Fruit fly (Drosophila melanogaster) S2 (cell line): ENCODE measurements around the gene CG3184.

ENCODE experiments used
- CG8478 ChIP-seq: fragments of >200 bp; optimal IDR thresholded peaks from 2 replicates; lab custom pipeline; 2018
- CTCF ChIP-seq, 2 experiments: fragments of >200 bp; optimal IDR thresholded peaks; 2 replicates each; lab custom pipeline; 2018

The CG3184 gene

DNA sequence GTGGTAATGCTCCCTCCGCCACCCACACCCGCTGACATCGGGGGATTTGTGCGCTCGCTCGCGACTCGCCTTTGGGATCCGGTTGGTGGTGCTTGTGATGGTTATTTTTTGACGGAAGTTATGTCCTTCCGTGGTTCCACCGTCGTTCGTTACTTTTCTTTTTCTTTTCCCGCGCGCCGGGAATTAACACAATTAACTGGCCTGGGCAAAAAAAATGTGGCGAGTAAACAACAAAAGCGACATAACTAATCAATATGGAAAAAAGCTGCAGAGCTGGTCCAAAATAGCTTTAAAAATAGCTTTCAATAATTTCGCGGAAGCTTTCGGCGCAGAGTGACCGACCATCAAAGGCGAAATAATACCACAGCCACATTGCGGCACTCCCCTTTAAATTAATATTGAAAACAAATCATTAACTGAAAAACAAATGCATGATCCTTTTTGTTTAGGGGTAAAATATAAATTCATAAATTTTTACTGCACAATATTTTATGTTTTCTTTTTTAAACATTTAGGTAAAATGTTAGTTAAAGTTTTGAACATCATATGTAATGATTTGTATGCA, 9.8 kb upstream of the CG3184 start, which contains the start of gene CG14440:
CG14440 (minus strand) TSS at position 320 of the 565 bp plus-strand sequence.
- TF ChIP-seq CTCF (optimal IDR thresholded peaks at IDR 0.05; lab: Kevin White, UChicago) (no peak), CG8478 (lab: Kevin White, UChicago) (no peak)

DNA sequence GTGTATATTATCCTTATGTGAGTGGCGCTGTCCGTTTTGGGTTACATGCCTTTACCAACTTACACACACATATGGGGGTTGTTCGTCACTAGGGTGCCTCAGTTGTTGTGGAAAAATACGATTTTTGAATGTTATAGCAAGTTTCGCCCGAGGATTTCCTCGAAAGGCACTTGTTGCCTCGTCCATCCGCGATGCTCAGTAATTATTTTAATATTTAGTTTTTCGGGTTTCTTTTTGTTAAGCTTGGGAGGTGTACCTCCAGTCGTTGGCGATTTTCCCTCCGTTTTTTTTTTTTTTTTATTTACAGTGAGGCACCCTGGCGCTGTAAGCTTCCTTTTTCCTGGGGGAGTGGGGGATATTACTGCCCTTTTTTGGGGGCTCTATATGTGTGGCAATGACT, 7.9 kb upstream of the CG3184 start:
- no peak for TF ChIP-seq CTCF (optimal IDR thresholded peaks at IDR 0.05; lab: Kevin White, UChicago)
- TF ChIP-seq CG8478 (lab: Kevin White, UChicago) = no peak

DNA sequence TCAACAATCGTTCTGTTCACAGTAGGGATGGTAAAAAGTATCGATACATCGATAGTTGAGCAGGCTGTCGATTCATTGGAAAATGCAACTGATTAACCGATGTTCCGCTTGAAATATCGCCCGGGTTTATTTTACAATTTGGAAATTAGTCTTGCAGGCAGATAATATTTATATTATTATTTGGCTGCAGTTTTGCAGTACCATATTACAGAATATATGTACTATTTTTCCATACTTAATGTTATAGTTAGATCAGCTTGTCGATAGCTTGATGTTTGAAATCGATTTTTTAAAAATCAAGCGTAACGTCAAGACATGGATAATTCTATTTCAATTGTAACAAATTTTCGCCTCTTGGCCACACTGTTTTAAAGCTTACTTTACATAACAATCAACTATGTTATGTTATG, 6.4 kb upstream of the CG3184 start, which contains the start of gene CG14442:
CG14442 (minus strand) TSS at position 29 of the 410 bp plus-strand sequence.
- TF ChIP-seq CG8478 (lab: Kevin White, UChicago) (no peak), CTCF (optimal IDR thresholded peaks at IDR 0.05; lab: Kevin White, UChicago) (no peak)

DNA sequence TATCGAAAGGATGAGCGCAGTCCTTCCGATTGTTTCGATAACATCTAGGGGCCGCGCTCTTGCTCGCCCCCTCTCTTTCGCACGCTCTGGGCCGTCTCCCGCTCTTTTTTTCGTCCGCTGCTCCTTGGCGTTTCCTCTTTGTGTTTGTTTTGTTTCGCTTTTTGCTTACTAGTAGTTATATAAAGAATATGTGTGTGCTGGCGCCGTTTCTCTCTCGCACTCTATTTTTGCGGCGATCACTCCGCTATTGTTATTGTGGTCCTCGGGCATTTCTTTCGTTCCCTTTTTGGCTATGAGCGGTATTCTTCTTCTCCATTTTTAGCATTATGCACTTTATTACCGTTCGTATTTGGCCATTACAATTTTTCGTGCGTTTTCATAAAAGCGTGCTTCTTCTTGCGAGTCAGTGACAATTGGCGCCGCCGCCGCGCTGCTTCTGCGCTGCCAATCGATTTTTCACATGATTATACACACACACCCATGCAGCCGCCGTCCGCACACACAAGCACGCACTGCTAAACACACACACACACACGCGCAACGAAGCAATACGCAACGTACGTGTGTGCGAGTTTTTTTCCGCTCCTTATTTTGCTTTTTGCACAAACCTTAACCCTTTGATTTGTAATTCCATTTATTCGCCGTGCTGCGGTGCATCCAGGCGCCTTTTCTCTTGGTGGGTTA, 5.7 kb upstream of the CG3184 start:
- TF ChIP-seq CTCF (optimal IDR thresholded peaks at IDR 0.05; lab: Kevin White, UChicago) = no peak
- no peak for TF ChIP-seq CG8478 (lab: Kevin White, UChicago)

DNA sequence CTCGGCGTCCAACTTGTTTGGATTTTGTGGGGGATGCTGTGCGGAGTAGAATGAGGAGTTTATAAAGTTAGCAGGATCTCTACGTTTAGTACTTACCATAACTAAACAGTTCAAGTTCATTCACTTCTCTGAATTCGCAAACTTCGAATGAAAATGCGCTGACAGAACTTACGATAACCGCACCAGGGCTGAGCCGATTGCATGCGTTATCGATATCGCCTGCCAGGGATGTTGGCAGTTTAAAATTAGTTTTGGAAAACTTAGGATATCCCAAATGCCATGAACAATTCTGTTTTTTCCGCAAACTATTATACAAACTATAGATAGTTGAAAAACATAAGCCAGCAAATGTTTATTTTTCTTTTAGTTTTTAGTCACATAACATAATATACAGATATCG, 1.3 kb downstream of the CG3184 start, which contains the start of gene CG44303:
CG44303 (minus strand) TSS at position 154 of the 400 bp plus-strand sequence.
- TF ChIP-seq CTCF (optimal IDR thresholded peaks at IDR 0.05; lab: Kevin White, UChicago) = no peak
- no peak for TF ChIP-seq CG8478 (lab: Kevin White, UChicago)

DNA sequence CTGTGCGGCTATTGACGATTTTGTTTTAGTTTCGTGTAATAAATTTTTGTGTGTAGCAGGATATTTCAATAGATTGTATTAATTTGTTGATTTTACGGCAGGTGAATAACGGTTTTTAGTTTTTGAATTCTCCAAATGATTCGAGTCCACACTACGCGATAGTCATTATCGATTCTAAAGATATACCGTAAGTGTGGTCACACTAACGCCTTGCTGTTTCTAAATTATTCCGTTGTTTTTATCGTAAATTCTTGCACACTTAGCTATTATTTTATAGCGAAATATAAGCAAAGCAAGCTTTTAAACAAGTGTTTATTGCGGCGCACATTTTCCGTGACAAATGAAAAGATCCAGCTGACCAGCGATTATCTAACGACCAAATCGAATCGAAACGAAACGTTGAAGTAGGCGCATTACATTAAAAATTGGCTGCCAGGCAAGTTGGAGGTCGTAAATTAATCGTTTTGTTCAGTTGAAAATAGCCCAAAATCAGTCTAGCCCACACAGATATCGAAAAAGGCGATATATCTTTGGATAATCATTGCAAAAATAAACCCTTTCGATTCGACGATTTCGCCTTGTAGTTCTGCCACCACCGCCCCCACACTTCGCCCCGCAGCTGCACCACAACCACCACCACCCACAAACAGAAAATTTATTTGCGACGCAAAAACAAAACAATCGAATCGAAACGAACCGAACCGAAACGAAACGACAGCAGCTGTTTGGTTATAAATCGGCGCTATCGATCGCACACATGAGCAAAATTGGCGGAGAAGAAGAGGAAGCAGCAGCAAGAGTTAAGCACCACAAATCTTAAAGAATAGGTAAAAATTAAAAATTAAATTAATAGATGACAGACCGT, 4.7 kb downstream of the CG3184 start, which contains the start of gene Pink1:
Pink1 (plus strand) TSS at position 164 of the 865 bp plus-strand sequence.
- TF ChIP-seq CTCF (optimal IDR thresholded peaks at IDR 0.05; lab: Kevin White, UChicago) = peak in 1 of 2 experiments; percentile 37
- TF ChIP-seq CG8478 (lab: Kevin White, UChicago) = no peak

DNA sequence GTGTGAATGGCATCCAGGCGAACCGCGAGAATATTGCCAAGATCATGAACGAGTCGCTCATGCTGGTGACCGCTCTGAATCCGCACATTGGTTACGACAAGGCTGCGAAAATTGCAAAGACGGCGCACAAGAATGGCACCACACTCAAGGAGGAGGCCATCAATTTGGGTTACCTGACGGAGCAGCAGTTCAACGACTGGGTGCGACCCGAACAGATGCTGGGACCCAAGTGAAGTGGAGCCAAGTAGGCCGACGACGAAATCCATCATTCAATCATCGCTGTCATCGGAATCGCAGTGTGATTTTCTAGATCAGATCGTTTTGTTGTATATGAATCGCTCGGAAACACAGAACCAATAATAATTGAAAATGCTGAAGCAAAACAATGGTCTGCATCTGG, 7.1 kb downstream of the CG3184 start, which contains the start of gene Fum2:
Fum2 (plus strand) TSS at position 301 of the 400 bp plus-strand sequence.
- TF ChIP-seq CTCF (optimal IDR thresholded peaks at IDR 0.05; lab: Kevin White, UChicago) (no peak), CG8478 (lab: Kevin White, UChicago) (no peak)

DNA sequence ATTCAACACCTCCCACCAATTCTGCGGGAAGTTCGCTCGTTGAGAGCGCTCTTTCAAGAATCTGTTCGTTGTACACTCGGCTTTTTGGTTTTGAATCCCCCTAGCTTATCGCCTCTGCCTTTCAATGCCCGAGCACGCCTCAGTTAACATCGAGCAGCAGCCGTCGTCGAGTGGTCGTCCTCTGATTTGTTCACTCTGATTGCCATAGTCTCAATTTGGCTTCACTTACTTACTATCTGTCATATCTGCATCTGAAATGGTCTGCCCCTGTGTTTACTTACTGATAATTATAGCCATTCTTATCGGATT, 9.1 kb downstream of the CG3184 start:
- TF ChIP-seq CTCF (optimal IDR thresholded peaks at IDR 0.05; lab: Kevin White, UChicago) = no peak
- no peak for TF ChIP-seq CG8478 (lab: Kevin White, UChicago)

DNA sequence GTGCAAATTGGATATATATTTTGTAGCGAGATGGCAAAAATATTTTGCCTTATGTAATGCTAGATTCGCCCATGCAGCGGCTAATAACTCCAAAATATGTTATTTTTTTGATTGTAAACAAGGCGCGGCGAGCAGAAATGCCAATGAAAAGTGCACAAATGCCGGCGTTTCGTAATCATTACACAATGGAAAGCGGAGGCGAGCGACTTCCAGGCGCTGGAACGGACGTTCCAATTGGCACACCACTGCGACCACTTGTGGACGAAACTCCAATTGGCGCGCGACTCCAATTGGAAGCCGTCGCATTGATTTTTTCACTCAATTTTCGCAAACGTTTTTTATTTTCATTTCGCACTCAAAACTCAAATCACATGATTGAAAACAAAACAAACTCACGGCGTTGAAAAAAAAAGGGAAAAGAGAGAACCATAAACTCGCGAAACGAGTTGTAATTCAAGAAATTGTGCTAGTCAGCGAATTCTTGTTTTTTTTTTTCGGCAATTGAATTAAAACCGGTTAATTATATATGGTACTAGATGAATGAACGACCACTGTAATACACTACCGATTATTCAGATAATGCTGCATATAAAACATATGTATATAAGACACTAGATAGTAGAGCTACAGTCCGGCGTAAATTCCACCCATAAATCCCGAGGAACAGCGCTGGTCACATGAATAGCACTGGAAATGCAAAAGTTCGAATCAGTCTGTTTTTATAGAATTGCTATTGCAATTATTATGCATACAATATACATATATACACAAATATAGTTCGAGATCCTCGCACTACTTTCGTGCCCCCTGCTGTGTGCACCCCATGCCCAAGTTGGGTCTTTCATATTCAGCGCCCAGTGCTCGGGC, 9.7 kb downstream of the CG3184 start, which contains the start of gene ND-ASHI:
ND-ASHI (minus strand) TSS at position 484 of the 867 bp plus-strand sequence.
- TF ChIP-seq CTCF (optimal IDR thresholded peaks at IDR 0.05; lab: Kevin White, UChicago) (no peak), CG8478 (lab: Kevin White, UChicago) (no peak)

DNA sequence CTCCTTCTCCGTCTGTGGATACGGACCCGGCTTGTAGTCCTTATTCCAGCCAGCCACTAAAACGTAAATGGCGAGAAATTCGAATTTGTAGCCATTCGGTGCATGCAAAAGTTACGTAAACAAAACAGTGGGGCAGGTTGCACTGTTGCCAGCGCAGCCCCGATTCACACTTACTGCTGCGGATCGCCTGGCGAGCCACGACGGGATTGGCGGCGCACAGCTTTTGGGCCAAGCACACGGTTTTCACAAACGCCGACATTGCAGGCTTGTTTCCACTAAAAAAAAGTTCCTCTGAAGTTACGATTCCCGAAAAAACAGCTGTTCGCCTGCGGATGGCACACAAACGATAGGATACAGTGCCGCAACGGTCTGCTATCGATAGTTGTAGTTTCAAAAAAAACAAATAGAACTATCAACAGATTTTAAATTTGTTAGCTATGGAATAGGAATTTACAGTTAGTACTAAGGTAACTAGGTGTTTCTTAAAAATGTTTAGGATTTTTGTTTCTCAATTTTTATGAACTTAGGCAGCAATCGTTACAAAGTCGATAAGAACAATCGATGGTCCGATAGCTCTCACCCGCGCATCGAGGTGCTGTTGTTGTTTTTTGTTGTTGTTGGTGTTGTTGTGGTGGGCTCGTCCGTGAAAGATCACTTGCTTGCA, 10.6 kb downstream of the CG3184 start, which contains the start of gene Fum1:
Fum1 (plus strand) TSS at position 599 of the 664 bp plus-strand sequence.
- TF ChIP-seq CG8478 (lab: Kevin White, UChicago) (no peak), CTCF (optimal IDR thresholded peaks at IDR 0.05; lab: Kevin White, UChicago) (no peak)

DNA sequence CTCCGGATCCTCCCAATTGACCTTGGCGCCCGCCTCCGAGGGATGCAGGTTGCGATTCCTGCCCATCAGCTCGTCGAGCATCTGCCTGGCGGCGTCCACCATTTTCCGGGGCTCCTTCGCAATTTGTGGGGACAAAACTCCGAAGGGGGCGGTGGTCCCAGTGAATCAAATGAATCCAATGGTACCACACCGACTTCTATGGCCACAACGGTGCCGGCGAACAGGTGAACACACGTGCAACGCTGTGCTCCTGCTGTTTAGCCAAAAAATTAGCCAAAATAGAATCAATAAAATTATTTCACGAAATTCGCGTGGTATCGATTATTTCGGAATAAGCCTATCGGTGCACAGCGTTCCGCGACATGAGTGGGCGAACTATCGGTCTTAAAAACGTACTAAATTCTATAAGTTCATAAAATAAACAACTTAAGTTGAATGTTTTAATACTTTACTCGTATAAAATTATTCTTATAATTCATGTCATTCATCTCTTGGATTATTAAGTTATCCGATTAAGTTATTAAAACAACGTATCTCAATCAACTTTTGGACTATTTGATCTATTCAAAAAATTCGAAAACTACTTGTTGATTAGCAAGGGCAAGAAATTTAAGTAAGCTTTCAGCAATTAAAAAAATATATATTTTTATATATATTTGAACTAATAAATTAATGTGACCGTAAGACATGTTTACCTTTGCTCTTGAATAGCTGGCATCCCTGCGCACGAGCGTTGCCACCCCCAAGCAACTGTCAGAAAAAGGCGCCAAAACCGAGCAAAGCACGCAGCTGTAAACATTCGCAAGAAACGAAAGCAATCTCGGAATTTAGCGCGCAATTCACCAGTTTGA, 14.7 kb downstream of the CG3184 start, which contains the start of the genes CG3198 and Mcm6:
CG3198 (minus strand) TSS at position 337 of the 851 bp plus-strand sequence.
Mcm6 (plus strand) TSS at position 751 of the 851 bp plus-strand sequence.
- TF ChIP-seq CTCF (optimal IDR thresholded peaks at IDR 0.05; lab: Kevin White, UChicago) (no peak), CG8478 (lab: Kevin White, UChicago) (no peak)

DNA sequence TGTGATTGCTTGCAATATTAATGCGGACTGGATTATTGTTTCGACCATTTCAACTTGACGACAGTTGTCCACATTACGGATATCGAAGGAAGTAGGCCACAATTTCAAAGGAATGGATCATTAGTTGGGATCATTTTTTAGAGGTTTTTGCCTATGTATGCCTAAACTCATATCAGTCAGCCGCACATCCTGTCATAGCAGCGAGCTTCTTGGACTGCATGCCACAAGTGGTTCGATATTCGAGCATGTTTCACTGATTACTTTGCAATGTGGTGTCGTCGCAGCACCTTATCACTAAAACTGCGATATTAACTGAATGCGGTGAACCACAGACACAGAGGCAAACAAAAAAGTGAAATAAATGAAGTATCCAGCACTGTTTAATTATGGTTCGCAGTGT, 24.6 kb downstream of the CG3184 start:
- no peak for TF ChIP-seq CG8478 (lab: Kevin White, UChicago)
- TF ChIP-seq CTCF (optimal IDR thresholded peaks at IDR 0.05; lab: Kevin White, UChicago) = no peak
